Fruit fly (Drosophila melanogaster) whole organism, wandering third instar larva: ENCODE results near the gene CG9389.

Source experiments
- Myc ChIP-seq: fragments of >200 bp; optimal IDR thresholded peaks from 2 replicates; lab custom pipeline; 2017
- br ChIP-seq: fragments of 200-800 bp; sonication (Bioruptor generic); optimal IDR thresholded peaks from 2 replicates; lab custom pipeline; 2016; ENCODE audit warnings: missing biosample characterization, missing genetic modification characterization

- no peak for TF ChIP-seq br
- TF ChIP-seq Myc, result no peak
Observed at dm6 chr3L:21277897-21278530, 7.6 kb upstream of the CG9389 start.
